Fruit fly (Drosophila melanogaster) whole organism, prepupa: ENCODE measurements around the gene CG11755.

Source experiments
- CG11902 ChIP-seq: fragments of 200-800 bp; sonication (Bioruptor generic); optimal IDR thresholded peaks from 3 replicates; lab custom pipeline; 2016; ENCODE audit warnings: missing biosample characterization, missing genetic modification characterization
- CG31627 ChIP-seq: fragments of 200-800 bp; sonication (Bioruptor generic); optimal IDR thresholded peaks from 3 replicates; lab custom pipeline; 2016; ENCODE audit warnings: missing biosample characterization, missing genetic modification characterization
- CG32006 ChIP-seq: fragments of 200-800 bp; sonication (Bioruptor generic); optimal IDR thresholded peaks from 3 replicates; lab custom pipeline; 2017; ENCODE audit warnings: missing biosample characterization, mild to moderate bottlenecking, missing genetic modification characterization
- CG6163 ChIP-seq: fragments of 200-800 bp; sonication (Bioruptor generic); IDR thresholded peaks from 3 replicates; pipeline ENCODE4 v1.3.6; 2022; ENCODE audit warnings: missing biosample characterization, missing genetic modification characterization
- CG6792 ChIP-seq: fragments of 200-800 bp; sonication (Bioruptor generic); optimal IDR thresholded peaks from 3 replicates; lab custom pipeline; 2016; ENCODE audit warnings: missing biosample characterization, missing genetic modification characterization
- CG8319 ChIP-seq: fragments of 200-800 bp; sonication (Bioruptor generic); optimal IDR thresholded peaks from 3 replicates; lab custom pipeline; 2016; ENCODE audit warnings: missing biosample characterization, missing genetic modification characterization
- Hr39 ChIP-seq: fragments of 200-800 bp; sonication (Bioruptor generic); optimal IDR thresholded peaks from 2 replicates; lab custom pipeline; 2016; ENCODE audit warnings: missing biosample characterization, missing genetic modification characterization
- Met ChIP-seq: fragments of 200-800 bp; sonication (Bioruptor generic); optimal IDR thresholded peaks from 3 replicates; lab custom pipeline; 2016; ENCODE audit warnings: missing biosample characterization, missing genetic modification characterization
- OdsH ChIP-seq: fragments of 200-800 bp; sonication (Bioruptor generic); optimal IDR thresholded peaks from 3 replicates; lab custom pipeline; 2016; ENCODE audit warnings: missing biosample characterization, missing genetic modification characterization
- cyc ChIP-seq: fragments of 200-800 bp; sonication (Bioruptor generic); optimal IDR thresholded peaks from 3 replicates; lab custom pipeline; 2016; ENCODE audit warnings: missing biosample characterization, missing genetic modification characterization
- dac ChIP-seq: fragments of 200-800 bp; sonication (Bioruptor generic); optimal IDR thresholded peaks from 2 replicates; lab custom pipeline; 2017; ENCODE audit warnings: missing biosample characterization, mild to moderate bottlenecking, missing genetic modification characterization
- esn ChIP-seq: fragments of 200-800 bp; sonication (Bioruptor generic); optimal IDR thresholded peaks from 2 replicates; lab custom pipeline; 2016; ENCODE audit warnings: missing biosample characterization, mild to moderate bottlenecking, missing genetic modification characterization, moderate library complexity
- fkh ChIP-seq: fragments of 200-800 bp; sonication (Bioruptor generic); optimal IDR thresholded peaks from 3 replicates; lab custom pipeline; 2017; ENCODE audit warnings: missing biosample characterization, mild to moderate bottlenecking, missing genetic modification characterization, moderate library complexity
- salr ChIP-seq, 2 experiments: fragments of 200-800 bp; sonication (Bioruptor generic); optimal IDR thresholded peaks; 3 replicates each; lab custom pipeline; 2016 to 2018; ENCODE audit warnings: missing biosample characterization in 2 of 2, missing genetic modification characterization in 2 of 2, mild to moderate bottlenecking in 1 of 2

dm6 chr3R:8658688-8659087, 18.0 kb upstream of the CG11755 start:
- TF ChIP-seq Hr39 (no peak), esn (no peak), fkh (GFP tag; lab: Kevin White, UChicago) (no peak), Met (GFP tag; lab: Kevin White, UChicago) (no peak), salr (GFP tag; optimal IDR thresholded peaks at IDR 0.05; lab: Kevin White, UChicago) (no peak), CG31627 (GFP tag; lab: Kevin White, UChicago) (no peak), CG8319 (no peak), CG11902 (GFP tag; lab: Kevin White, UChicago) (no peak), dac (GFP tag; lab: Kevin White, UChicago) (no peak), CG32006 (GFP tag; lab: Kevin White, UChicago) (no peak), CG6792 (GFP tag; lab: Kevin White, UChicago) (no peak), cyc (GFP tag; lab: Kevin White, UChicago) (no peak), OdsH (GFP tag; lab: Kevin White, UChicago) (no peak), CG6163 (GFP tag; lab: Robert Waterston, UW) (no peak)
